Fruit fly (Drosophila melanogaster) whole organism, adult: ENCODE measurements around the gene eEF1gamma.

Source experiments
- CG11617 ChIP-seq: fragments of 200-800 bp; sonication (Bioruptor generic); optimal IDR thresholded peaks from 2 replicates; lab custom pipeline; 2017; ENCODE audit warnings: mild to moderate bottlenecking, missing biosample characterization, missing genetic modification reagents, missing genetic modification characterization
- CG12768 ChIP-seq: fragments of 200-800 bp; sonication (Bioruptor generic); optimal IDR thresholded peaks from 2 replicates; lab custom pipeline; 2017; ENCODE audit warnings: missing biosample characterization, missing genetic modification characterization, mild to moderate bottlenecking, moderate library complexity, missing genetic modification reagents
- CG14711 ChIP-seq: fragments of 200-800 bp; sonication (Bioruptor generic); optimal IDR thresholded peaks from 2 replicates; lab custom pipeline; 2018; ENCODE audit warnings: missing biosample characterization, mild to moderate bottlenecking, missing genetic modification characterization, moderate library complexity
- CG1620 ChIP-seq: fragments of 200-800 bp; sonication (Bioruptor generic); optimal IDR thresholded peaks from 2 replicates; lab custom pipeline; 2016; ENCODE audit warnings: missing biosample characterization, missing genetic modification characterization
- CG33017 ChIP-seq: fragments of 200-800 bp; sonication (Bioruptor generic); optimal IDR thresholded peaks from 2 replicates; lab custom pipeline; 2018; ENCODE audit warnings: missing biosample characterization, mild to moderate bottlenecking, missing genetic modification characterization, moderate library complexity
- CG5204 ChIP-seq: fragments of 200-800 bp; sonication (Bioruptor generic); optimal IDR thresholded peaks from 2 replicates; lab custom pipeline; 2016; ENCODE audit warnings: missing biosample characterization, missing genetic modification characterization
- CG7045 ChIP-seq: fragments of 200-800 bp; sonication (Bioruptor generic); optimal IDR thresholded peaks from 2 replicates; lab custom pipeline; 2017; ENCODE audit warnings: missing biosample characterization, mild to moderate bottlenecking, missing genetic modification characterization
- CG7101 ChIP-seq: fragments of 200-800 bp; sonication (Bioruptor generic); optimal IDR thresholded peaks from 2 replicates; lab custom pipeline; 2018; ENCODE audit warnings: missing biosample characterization, mild to moderate bottlenecking, missing genetic modification characterization, moderate library complexity
- Clk ChIP-seq: fragments of 200-800 bp; sonication (Bioruptor generic); optimal IDR thresholded peaks from 2 replicates; lab custom pipeline; 2017; ENCODE audit warnings: missing biosample characterization, missing genetic modification characterization
- Crg-1 ChIP-seq: fragments of 200-800 bp; sonication (Bioruptor generic); optimal IDR thresholded peaks from 2 replicates; lab custom pipeline; 2016; ENCODE audit warnings: missing biosample characterization, missing genetic modification characterization
- Hr96 ChIP-seq: fragments of 200-800 bp; sonication (Bioruptor generic); optimal IDR thresholded peaks from 2 replicates; lab custom pipeline; 2016; ENCODE audit warnings: missing biosample characterization, missing genetic modification characterization
- Mnt ChIP-seq: fragments of 200-800 bp; sonication (Bioruptor generic); optimal IDR thresholded peaks from 2 replicates; lab custom pipeline; 2016; ENCODE audit warnings: missing biosample characterization, mild to moderate bottlenecking, missing genetic modification characterization
- bab1 ChIP-seq: fragments of 200-800 bp; sonication (Bioruptor generic); optimal IDR thresholded peaks from 3 replicates; lab custom pipeline; 2019; ENCODE audit warnings: missing biosample characterization, mild to moderate bottlenecking, missing genetic modification characterization, moderate library complexity
- cic ChIP-seq: fragments of 200-800 bp; sonication (Bioruptor generic); optimal IDR thresholded peaks from 2 replicates; lab custom pipeline; 2017; ENCODE audit warnings: missing biosample characterization, mild to moderate bottlenecking, missing genetic modification characterization, moderate library complexity
- cnc ChIP-seq, 2 experiments: fragments of >200 bp; optimal IDR thresholded peaks; 2 replicates each; lab custom pipeline; 2017
- kay ChIP-seq: fragments of 200-800 bp; sonication (Bioruptor generic); peaks from one replicate; lab custom pipeline; 2016; ENCODE audit warnings: missing biosample characterization, missing genetic modification characterization, borderline replicate concordance
- ovo ChIP-seq: fragments of 200-800 bp; sonication (Bioruptor generic); optimal IDR thresholded peaks from 2 replicates; lab custom pipeline; 2016; ENCODE audit warnings: missing biosample characterization, missing genetic modification characterization
- pad ChIP-seq: fragments of 200-800 bp; sonication (Bioruptor generic); optimal IDR thresholded peaks from 3 replicates; lab custom pipeline; 2017; ENCODE audit warnings: missing biosample characterization, missing genetic modification characterization, mild to moderate bottlenecking, moderate library complexity, missing genetic modification reagents
- tj ChIP-seq: fragments of 200-800 bp; sonication (Bioruptor generic); optimal IDR thresholded peaks from 3 replicates; lab custom pipeline; 2017; ENCODE audit warnings: missing biosample characterization, mild to moderate bottlenecking, missing genetic modification characterization, moderate library complexity
- toe ChIP-seq: fragments of 200-800 bp; sonication (Bioruptor generic); optimal IDR thresholded peaks from 2 replicates; lab custom pipeline; 2016; ENCODE audit warnings: missing biosample characterization, missing genetic modification characterization

eEF1gamma gene

dm6 chr3R:29210542-29211393, 9.2 kb upstream of the eEF1gamma start:
- TF ChIP-seq ovo (no peak), bab1 (GFP tag; lab: Kevin White, UChicago) (no peak), CG12768 (GFP tag; lab: Kevin White, UChicago) (no peak), cnc (optimal IDR thresholded peaks at IDR 0.05; lab: Kevin White, UChicago) (no peak), Crg-1 (GFP tag; lab: Kevin White, UChicago) (no peak), CG1620 (GFP tag; lab: Kevin White, UChicago) (no peak), kay (GFP tag; lab: Kevin White, UChicago) (no peak)

DNA sequence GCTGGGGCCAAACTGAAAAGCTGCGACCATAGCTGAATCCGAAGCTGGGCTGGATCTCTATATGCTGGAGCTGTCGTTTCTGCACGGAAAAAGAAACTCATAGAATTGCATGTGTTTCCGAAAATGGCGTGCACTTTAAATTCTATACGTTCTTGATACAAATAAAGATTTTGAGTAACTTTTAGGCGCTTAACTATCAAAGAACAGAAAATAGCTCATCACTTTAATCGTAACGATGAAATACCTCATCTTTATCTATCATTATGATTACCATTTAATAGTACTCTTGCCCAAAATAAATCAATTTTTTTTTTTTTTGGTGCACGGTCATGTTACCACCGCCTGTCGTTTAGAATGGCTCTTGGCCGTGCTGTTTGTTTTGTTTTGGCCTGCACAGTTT, 8.3 kb upstream of the eEF1gamma start:
- TF ChIP-seq pad (GFP tag; lab: Kevin White, UChicago) (no peak), CG33017 (tag; lab: Kevin White, UChicago) (no peak), bab1 (GFP tag; lab: Kevin White, UChicago) (no peak), Clk (GFP tag; lab: Kevin White, UChicago) (no peak), CG7101 (tag; lab: Kevin White, UChicago) (no peak), ovo (no peak), CG7045 (GFP tag; lab: Kevin White, UChicago) (no peak)

dm6 chr3R:29212534-29212933, 7.4 kb upstream of the eEF1gamma start:
- TF ChIP-seq Mnt (no peak), CG7101 (tag; lab: Kevin White, UChicago) (no peak), CG33017 (tag; lab: Kevin White, UChicago) (no peak)

- peak; percentile 65 for TF ChIP-seq kay (GFP tag; lab: Kevin White, UChicago)
- TF ChIP-seq toe (GFP tag; lab: Kevin White, UChicago): no peak
Measured at dm6 chr3R:29213416-29213815, 6.6 kb upstream of the eEF1gamma start.

- TF ChIP-seq CG1620 (GFP tag; lab: Kevin White, UChicago): peak; percentile 100
- TF ChIP-seq cnc (optimal IDR thresholded peaks at IDR 0.05; lab: Kevin White, UChicago): no peak
- TF ChIP-seq kay (GFP tag; lab: Kevin White, UChicago): peak; percentile 99
- TF ChIP-seq tj (GFP tag; lab: Kevin White, UChicago): peak; percentile 99
- TF ChIP-seq CG14711: peak; percentile 100
- peak; percentile 100 for TF ChIP-seq CG7101 (tag; lab: Kevin White, UChicago)
- peak; percentile 95 for TF ChIP-seq pad (GFP tag; lab: Kevin White, UChicago)
- TF ChIP-seq CG33017 (tag; lab: Kevin White, UChicago): peak; percentile 99
- TF ChIP-seq ovo: peak; percentile 99
- peak; percentile 100 for TF ChIP-seq CG12768 (GFP tag; lab: Kevin White, UChicago)
- TF ChIP-seq CG7045 (GFP tag; lab: Kevin White, UChicago): peak; percentile 100
- TF ChIP-seq Hr96 (GFP tag; lab: Kevin White, UChicago): peak; percentile 99
- TF ChIP-seq cic (GFP tag; lab: Kevin White, UChicago): peak; percentile 97
- TF ChIP-seq toe (GFP tag; lab: Kevin White, UChicago): peak; percentile 99
- peak; percentile 100 for TF ChIP-seq bab1 (GFP tag; lab: Kevin White, UChicago)
- TF ChIP-seq CG11617: peak; percentile 99
- TF ChIP-seq Crg-1 (GFP tag; lab: Kevin White, UChicago): peak; percentile 99
- peak; percentile 99 for TF ChIP-seq Mnt
- peak; percentile 99 for TF ChIP-seq Clk (GFP tag; lab: Kevin White, UChicago)
- peak; percentile 100 for TF ChIP-seq CG5204
Measured at dm6 chr3R:29214262-29214661, 5.7 kb upstream of the eEF1gamma start.

dm6 chr3R:29214982-29215533, 4.9 kb upstream of the eEF1gamma start:
- TF ChIP-seq cnc (optimal IDR thresholded peaks at IDR 0.05; lab: Kevin White, UChicago) (no peak), CG14711 (peak; percentile 43), toe (GFP tag; lab: Kevin White, UChicago) (no peak), CG11617 (no peak), Hr96 (GFP tag; lab: Kevin White, UChicago) (no peak), kay (GFP tag; lab: Kevin White, UChicago) (peak; percentile 97), CG7045 (GFP tag; lab: Kevin White, UChicago) (peak; percentile 27), CG33017 (tag; lab: Kevin White, UChicago) (peak; percentile 50), bab1 (GFP tag; lab: Kevin White, UChicago) (peak; percentile 2), CG1620 (GFP tag; lab: Kevin White, UChicago) (no peak), CG5204 (no peak), cic (GFP tag; lab: Kevin White, UChicago) (peak; percentile 72), pad (GFP tag; lab: Kevin White, UChicago) (peak; percentile 94), ovo (peak; percentile 72), Crg-1 (GFP tag; lab: Kevin White, UChicago) (no peak), CG12768 (GFP tag; lab: Kevin White, UChicago) (peak; percentile 31), Mnt (peak; percentile 38), Clk (GFP tag; lab: Kevin White, UChicago) (no peak), CG7101 (tag; lab: Kevin White, UChicago) (peak; percentile 10), tj (GFP tag; lab: Kevin White, UChicago) (no peak)
